Worm (Caenorhabditis elegans) whole organism, late embryonic: Measurements from ENCODE around the gene gcsh-1.

Source experiments
- npax-4 ChIP-seq: sonication (generic microtip); optimal IDR thresholded peaks from 2 replicates; lab custom pipeline; 2016; ENCODE audit warnings: missing genetic modification characterization, missing compliant biosample characterization
- pat-9 ChIP-seq: fragments of 200-800 bp; sonication (Bioruptor generic); optimal IDR thresholded peaks from 2 replicates; lab custom pipeline; 2018; ENCODE audit warnings: mild to moderate bottlenecking, missing genetic modification characterization, moderate library complexity, missing compliant biosample characterization

- no peak for TF ChIP-seq pat-9
- TF ChIP-seq npax-4 (tag; lab: Kevin White, UChicago), result no peak
These were observed 28.4 kb downstream of the gcsh-1 start for ce11 chrX:14486503-14486902.
